Worm (Caenorhabditis elegans) whole organism, midembryonic: ENCODE results near the gene ZK218.5.

Experiments
- T22C8.4 ChIP-seq: fragments of 200-800 bp; sonication (Bioruptor generic); IDR thresholded peaks from 2 replicates; pipeline ENCODE4 v1.3.6; 2022; ENCODE audit warnings: missing genetic modification characterization, missing compliant biosample characterization
- cog-1 ChIP-seq: sonication (generic microtip); optimal IDR thresholded peaks from 2 replicates; lab custom pipeline; 2016; ENCODE audit warnings: missing genetic modification characterization, missing compliant biosample characterization
- flt-1 ChIP-seq: fragments of 200-800 bp; sonication (Bioruptor generic); IDR thresholded peaks from 2 replicates; pipeline ENCODE4 v1.3.6; 2022; ENCODE audit warnings: missing genetic modification characterization, missing compliant biosample characterization
- klf-2 ChIP-seq: fragments of 200-800 bp; sonication (Bioruptor generic); conservative IDR thresholded peaks from 2 replicates; pipeline ENCODE4 v1.3.6; 2022; ENCODE audit warnings: missing genetic modification reagents, missing genetic modification characterization, missing compliant biosample characterization
- med-1 ChIP-seq: sonication (generic microtip); optimal IDR thresholded peaks from 2 replicates; lab custom pipeline; 2017; ENCODE audit warnings: missing genetic modification characterization, mild to moderate bottlenecking, missing compliant biosample characterization, antibody characterized with exemption, missing genetic modification reagents; ENCODE audit not compliant: insufficient read depth
- ref-1 ChIP-seq: fragments of 200-800 bp; sonication (Bioruptor generic); conservative IDR thresholded peaks from 2 replicates; pipeline ENCODE4 v1.3.6; 2022; ENCODE audit warnings: missing genetic modification reagents, missing genetic modification characterization, missing compliant biosample characterization
- tab-1 ChIP-seq: fragments of 200-800 bp; sonication (Bioruptor generic); IDR thresholded peaks from 2 replicates; pipeline ENCODE4 v1.3.6; 2022; ENCODE audit warnings: missing genetic modification characterization, missing compliant biosample characterization
- ztf-23 ChIP-seq: fragments of 200-800 bp; sonication (Bioruptor generic); IDR thresholded peaks from 2 replicates; pipeline ENCODE4 v1.3.6; 2022; ENCODE audit warnings: missing genetic modification reagents, missing genetic modification characterization, missing compliant biosample characterization
- ztf-29 ChIP-seq: fragments of 200-800 bp; sonication (Bioruptor generic); IDR thresholded peaks from 2 replicates; pipeline ENCODE4 v1.3.6; 2022; ENCODE audit warnings: missing genetic modification reagents, missing genetic modification characterization, missing compliant biosample characterization

ZK218.5 gene

ce11 chrV:17100829-17101228 is at the start of gene ZK218.5:
Gene ZK218.5, plus strand, starts transcription at chrV:17101129.
- no peak for TF ChIP-seq ztf-23 (GFP tag; lab: Robert Waterston, UW)
- no peak for TF ChIP-seq tab-1 (GFP tag; lab: Robert Waterston, UW)
- no peak for TF ChIP-seq klf-2 (GFP tag; lab: Robert Waterston, UW)
- TF ChIP-seq T22C8.4 (GFP tag; lab: Robert Waterston, UW) = no peak
- TF ChIP-seq flt-1 = no peak
- TF ChIP-seq med-1 = no peak
- TF ChIP-seq ztf-29 (GFP tag; lab: Robert Waterston, UW) = no peak
- no peak for TF ChIP-seq ref-1 (GFP tag; lab: Robert Waterston, UW)
- no peak for TF ChIP-seq cog-1 (tag; lab: Kevin White, UChicago)

DNA sequence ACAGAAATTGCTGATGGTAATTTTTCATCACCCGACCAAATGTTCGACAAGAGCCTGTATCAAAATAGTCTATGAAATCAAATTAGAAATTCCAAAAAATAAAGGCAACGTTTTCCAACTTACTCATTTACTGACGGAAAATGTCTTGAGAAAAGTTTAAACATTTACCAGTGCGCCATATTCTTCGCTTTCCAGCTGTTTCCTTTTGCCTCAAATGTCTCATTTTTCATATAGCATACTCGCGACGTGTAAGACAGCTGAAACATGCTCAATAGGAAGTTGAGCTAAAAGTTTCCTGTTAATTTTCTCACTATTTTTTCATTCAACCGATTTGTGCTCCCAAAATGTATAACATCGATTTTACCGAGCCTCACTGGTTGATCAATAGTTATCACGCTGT is 40.9 kb upstream of the ZK218.5 start, which contains the start of gene sri-66:
Gene sri-66, plus strand, starts transcription at position 301 of the 400 bp plus-strand sequence.
- TF ChIP-seq ztf-29 (GFP tag; lab: Robert Waterston, UW) (no peak), klf-2 (GFP tag; lab: Robert Waterston, UW) (no peak), med-1 (no peak), flt-1 (no peak), tab-1 (GFP tag; lab: Robert Waterston, UW) (no peak), ztf-23 (GFP tag; lab: Robert Waterston, UW) (no peak)

- TF ChIP-seq T22C8.4 (GFP tag; lab: Robert Waterston, UW) = no peak
- no peak for TF ChIP-seq ztf-29 (GFP tag; lab: Robert Waterston, UW)
- TF ChIP-seq tab-1 (GFP tag; lab: Robert Waterston, UW) = no peak
- no peak for TF ChIP-seq flt-1
- TF ChIP-seq ref-1 (GFP tag; lab: Robert Waterston, UW) = no peak
- TF ChIP-seq ztf-23 (GFP tag; lab: Robert Waterston, UW) = no peak
- TF ChIP-seq cog-1 (tag; lab: Kevin White, UChicago) = no peak
- no peak for TF ChIP-seq klf-2 (GFP tag; lab: Robert Waterston, UW)
- TF ChIP-seq med-1 = no peak
Measured at ce11 chrV:17061585-17061984, 39.3 kb upstream of the ZK218.5 start, which contains the start of gene F28B1.9. Gene F28B1.9, plus strand, starts transcription at chrV:17061885.

- TF ChIP-seq ztf-29 (GFP tag; lab: Robert Waterston, UW) (no peak), klf-2 (GFP tag; lab: Robert Waterston, UW) (no peak), ztf-23 (GFP tag; lab: Robert Waterston, UW) (no peak), T22C8.4 (GFP tag; lab: Robert Waterston, UW) (no peak), tab-1 (GFP tag; lab: Robert Waterston, UW) (no peak), cog-1 (tag; lab: Kevin White, UChicago) (no peak), med-1 (no peak), flt-1 (no peak), ref-1 (GFP tag; lab: Robert Waterston, UW) (no peak)
Measured at ce11 chrV:17064676-17065075, 36.3 kb upstream of the ZK218.5 start, which contains the start of gene srh-255. Gene srh-255, plus strand, starts transcription at chrV:17064976.

DNA sequence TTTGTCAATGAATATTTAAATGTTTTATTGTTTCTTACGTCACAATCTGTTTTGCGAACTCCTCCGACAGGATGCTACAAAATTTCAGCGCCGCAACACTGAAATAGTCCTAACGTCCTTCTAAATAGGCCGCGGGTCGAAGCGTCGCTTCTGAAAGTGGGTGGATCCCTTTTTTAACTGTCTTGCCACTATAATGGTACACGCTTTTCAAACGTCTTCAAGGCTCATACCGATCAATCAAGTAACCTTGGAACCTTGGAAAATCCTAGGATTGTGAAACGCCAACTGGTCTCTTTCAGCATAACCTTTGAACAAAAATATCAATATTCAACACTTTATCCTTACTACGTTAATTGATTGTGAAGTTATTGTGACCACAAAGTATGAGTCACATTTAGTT is 34.3 kb upstream of the ZK218.5 start:
- TF ChIP-seq ztf-29 (GFP tag; lab: Robert Waterston, UW) (no peak), flt-1 (no peak), tab-1 (GFP tag; lab: Robert Waterston, UW) (no peak), ref-1 (GFP tag; lab: Robert Waterston, UW) (no peak), cog-1 (tag; lab: Kevin White, UChicago) (no peak), med-1 (no peak), T22C8.4 (GFP tag; lab: Robert Waterston, UW) (no peak), ztf-23 (GFP tag; lab: Robert Waterston, UW) (no peak), klf-2 (GFP tag; lab: Robert Waterston, UW) (no peak)

DNA sequence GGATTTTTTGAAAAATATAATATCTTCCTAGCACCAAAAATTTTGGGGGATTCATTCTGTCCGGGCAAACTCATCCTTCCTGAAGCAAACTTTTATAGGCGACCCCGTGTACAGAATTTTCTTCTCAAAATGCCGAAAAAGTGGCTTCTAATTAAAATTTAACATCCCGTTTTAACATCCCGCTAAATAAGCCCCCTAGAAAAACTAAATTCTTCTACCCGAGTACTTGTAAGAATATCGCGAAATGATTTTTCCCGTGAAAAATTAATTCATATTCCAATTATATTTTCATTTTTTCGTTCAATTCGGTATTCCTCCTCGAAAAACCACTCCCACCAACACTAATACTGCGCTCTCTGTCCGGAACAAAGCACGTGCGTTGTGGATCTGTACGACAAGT is 32.1 kb upstream of the ZK218.5 start, which contains the start of gene T05E12.8:
Gene T05E12.8, plus strand, starts transcription at position 301 of the 400 bp plus-strand sequence.
- no peak for TF ChIP-seq cog-1 (tag; lab: Kevin White, UChicago)
- TF ChIP-seq ref-1 (GFP tag; lab: Robert Waterston, UW) = no peak
- TF ChIP-seq klf-2 (GFP tag; lab: Robert Waterston, UW) = no peak
- no peak for TF ChIP-seq ztf-29 (GFP tag; lab: Robert Waterston, UW)
- no peak for TF ChIP-seq T22C8.4 (GFP tag; lab: Robert Waterston, UW)
- TF ChIP-seq tab-1 (GFP tag; lab: Robert Waterston, UW) = no peak
- TF ChIP-seq med-1 = no peak

DNA sequence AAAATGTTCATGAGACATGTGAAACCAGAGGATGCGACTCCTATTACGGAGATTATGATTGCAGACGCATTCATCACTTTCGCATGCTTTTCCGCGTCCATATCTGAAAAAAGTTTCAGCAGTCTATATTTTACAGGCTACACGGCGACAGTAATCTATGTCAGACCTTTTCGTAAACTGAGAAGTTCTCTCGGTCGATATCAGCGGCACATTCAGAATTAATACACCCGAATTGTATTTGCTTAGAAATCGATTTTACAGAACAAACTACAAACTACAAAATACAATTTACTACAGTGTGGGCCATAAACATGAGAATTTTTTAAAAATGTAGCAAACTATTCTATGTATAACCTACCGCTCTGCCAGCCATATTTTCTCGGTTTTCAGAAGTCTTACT is 29.4 kb upstream of the ZK218.5 start, which contains the start of gene srbc-14:
Gene srbc-14, minus strand, starts transcription at position 101 of the 400 bp plus-strand sequence.
- TF ChIP-seq ref-1 (GFP tag; lab: Robert Waterston, UW) = no peak
- TF ChIP-seq med-1 = no peak
- no peak for TF ChIP-seq ztf-23 (GFP tag; lab: Robert Waterston, UW)
- no peak for TF ChIP-seq flt-1
- no peak for TF ChIP-seq cog-1 (tag; lab: Kevin White, UChicago)
- no peak for TF ChIP-seq tab-1 (GFP tag; lab: Robert Waterston, UW)
- no peak for TF ChIP-seq klf-2 (GFP tag; lab: Robert Waterston, UW)
- TF ChIP-seq T22C8.4 (GFP tag; lab: Robert Waterston, UW) = no peak

DNA sequence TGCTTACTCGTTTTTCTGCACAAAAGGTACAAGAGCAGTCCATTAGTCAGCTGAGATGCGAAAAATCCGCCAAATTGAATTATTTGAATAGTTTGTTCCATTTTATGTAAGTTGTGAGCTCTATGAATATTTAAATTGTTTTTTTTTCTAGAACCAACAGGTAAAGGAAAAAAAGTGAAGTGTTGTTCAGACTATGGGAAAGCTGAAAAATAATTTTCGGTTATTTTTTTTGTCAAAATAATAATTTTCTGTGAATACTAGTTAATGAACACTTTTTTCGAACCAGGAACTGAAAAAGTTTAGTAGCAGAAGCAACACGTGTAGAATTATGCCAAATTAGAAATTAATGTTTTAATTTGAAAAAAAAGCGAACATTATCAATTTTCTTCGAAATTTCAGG is 25.0 kb upstream of the ZK218.5 start, which contains the start of gene str-125:
Gene str-125, minus strand, starts transcription at position 101 of the 400 bp plus-strand sequence.
- TF ChIP-seq flt-1 (no peak), cog-1 (tag; lab: Kevin White, UChicago) (no peak), tab-1 (GFP tag; lab: Robert Waterston, UW) (no peak), ztf-23 (GFP tag; lab: Robert Waterston, UW) (no peak), ztf-29 (GFP tag; lab: Robert Waterston, UW) (no peak), med-1 (no peak), klf-2 (GFP tag; lab: Robert Waterston, UW) (no peak), T22C8.4 (GFP tag; lab: Robert Waterston, UW) (no peak), ref-1 (GFP tag; lab: Robert Waterston, UW) (no peak)

ce11 chrV:17077889-17078288 is 23.0 kb upstream of the ZK218.5 start, which contains the start of gene T05E12.3:
Gene T05E12.3, minus strand, starts transcription at chrV:17077989.
- no peak for TF ChIP-seq tab-1 (GFP tag; lab: Robert Waterston, UW)
- no peak for TF ChIP-seq ref-1 (GFP tag; lab: Robert Waterston, UW)
- no peak for TF ChIP-seq ztf-29 (GFP tag; lab: Robert Waterston, UW)
- TF ChIP-seq ztf-23 (GFP tag; lab: Robert Waterston, UW) = no peak
- TF ChIP-seq T22C8.4 (GFP tag; lab: Robert Waterston, UW) = no peak
- no peak for TF ChIP-seq flt-1
- no peak for TF ChIP-seq cog-1 (tag; lab: Kevin White, UChicago)
- TF ChIP-seq klf-2 (GFP tag; lab: Robert Waterston, UW) = no peak
- no peak for TF ChIP-seq med-1
